Fruit fly (Drosophila melanogaster): ENCODE data around the gene Ir68a.

Ir68a gene

DNA sequence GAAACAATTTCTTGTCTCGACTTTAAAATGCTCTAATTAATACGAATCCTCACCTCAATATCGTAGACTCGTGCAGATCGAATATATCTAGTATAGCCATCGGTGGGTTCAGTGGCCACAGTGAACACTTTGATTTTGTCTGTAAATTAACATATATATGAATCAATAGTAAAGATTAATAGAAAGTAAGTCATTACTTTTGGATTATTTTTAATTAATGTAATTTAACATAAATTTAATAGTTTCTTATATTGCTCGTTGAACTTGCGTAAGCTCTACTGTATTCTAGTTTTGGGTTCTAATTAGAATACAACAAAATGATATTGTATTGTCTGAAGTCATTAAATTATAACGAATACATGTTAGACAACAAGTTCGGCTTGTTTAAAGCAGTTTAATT lies 31.2 kb downstream of the Ir68a start (continued):
- TF ChIP-seq zfh1 (GFP tag; IDR thresholded peaks at IDR 0.05) (0 out of 3 replicates have a peak, but pooled peaks have one; percentile 6), CG17186 (GFP tag; optimal IDR thresholded peaks at IDR 0.05) (no peak), CG2120 (GFP tag; optimal IDR thresholded peaks at IDR 0.05) (peak; percentile 7), CG1832 (GFP tag; optimal IDR thresholded peaks at IDR 0.05) (no peak), NfI (GFP tag; optimal IDR thresholded peaks at IDR 0.05) (no peak), CG3995 (GFP tag; optimal IDR thresholded peaks at IDR 0.05) (no peak), CG32532 (GFP tag; IDR thresholded peaks at IDR 0.05) (peak; percentile 63; the same call in 1 of the 2 replicates), CG3281 (GFP tag; optimal IDR thresholded peaks at IDR 0.05) (no peak), CG18262 (tag; optimal IDR thresholded peaks at IDR 0.05) (peak; percentile 24)

dm6 chr3L:11203820-11204449 lies 32.1 kb downstream of the Ir68a start:
- TF ChIP-seq Jarid2 (GFP tag; optimal IDR thresholded peaks at IDR 0.05) (no peak), CG10267 (tag; optimal IDR thresholded peaks at IDR 0.05) (no peak), CG10543 (GFP tag; optimal IDR thresholded peaks at IDR 0.05) (peak; percentile 32), Med (GFP tag) (peak; percentile 26), CG1603 (tag; optimal IDR thresholded peaks at IDR 0.05) (no peak), sens (GFP tag) (peak; percentile 56), twi (tag; optimal IDR thresholded peaks at IDR 0.05) (peak; percentile 78), sug (tag; optimal IDR thresholded peaks at IDR 0.05) (peak; percentile 43), Nf-YC (tag; optimal IDR thresholded peaks at IDR 0.05) (peak; percentile 68)

DNA sequence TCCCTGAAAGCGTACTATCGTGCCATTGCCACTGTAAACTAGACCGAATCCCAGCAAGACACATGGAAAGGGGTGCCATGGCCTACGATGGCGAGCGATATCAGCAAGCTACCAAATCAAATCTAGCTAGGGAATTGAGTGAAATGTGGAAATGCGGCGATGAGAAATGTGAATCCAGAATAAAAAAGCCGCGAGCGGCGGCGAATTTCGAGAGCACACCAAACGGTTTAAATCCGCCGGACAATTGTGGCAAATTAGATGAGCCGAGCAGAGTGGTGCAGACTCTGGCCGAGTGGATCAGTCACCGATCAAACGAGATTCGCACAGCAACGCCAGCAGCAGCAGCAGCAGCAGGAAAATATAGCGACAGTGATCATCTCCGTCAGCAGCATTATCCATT lies 35.0 kb downstream of the Ir68a start, which contains the start of gene nkt:
Gene nkt, plus strand, starts transcription at position 301 of the 400 bp plus-strand sequence.
- TF ChIP-seq Atf6 (GFP tag; IDR thresholded peaks at IDR 0.05): no peak
- TF ChIP-seq phol (tag; optimal IDR thresholded peaks at IDR 0.05): no peak
- TF ChIP-seq Ets65A (GFP tag): peak; percentile 74
- no peak for TF ChIP-seq tna (GFP tag; IDR thresholded peaks at IDR 0.05; ENCODE audit: partially characterized antibody)
- no peak for TF ChIP-seq CG16779 (GFP tag; IDR thresholded peaks at IDR 0.05)

DNA sequence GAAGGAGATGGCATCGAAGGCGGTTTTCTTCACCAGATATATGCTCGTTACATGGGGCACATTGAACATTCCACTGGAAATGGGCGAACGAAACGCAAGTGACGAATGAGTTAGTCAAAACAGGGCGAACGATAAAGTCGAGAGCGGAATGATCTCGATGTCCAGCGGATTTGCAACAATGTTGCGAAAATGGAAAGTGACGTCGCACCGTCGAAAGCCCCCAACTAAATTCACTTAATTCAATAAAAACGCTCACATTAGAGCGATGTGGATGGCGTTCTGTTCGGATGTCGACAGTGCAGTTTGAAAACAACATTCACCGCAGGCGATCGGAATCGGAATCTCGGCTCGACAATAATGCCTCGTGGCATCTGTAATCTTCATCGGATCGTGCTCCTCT lies 36.7 kb downstream of the Ir68a start, which contains the start of gene CG7607:
Gene CG7607, plus strand, starts transcription at position 301 of the 400 bp plus-strand sequence.
- TF ChIP-seq Ets65A (GFP tag): peak; percentile 37
- no peak for TF ChIP-seq dmrt99B (tag; optimal IDR thresholded peaks at IDR 0.05)
- no peak for TF ChIP-seq al (GFP tag; IDR thresholded peaks at IDR 0.05)

dm6 chr3L:11198375-11198774 lies 37.6 kb downstream of the Ir68a start:
- TF ChIP-seq slou (GFP tag; optimal IDR thresholded peaks at IDR 0.05): no peak
- no peak for TF ChIP-seq CG30020 (tag; optimal IDR thresholded peaks at IDR 0.05)
- no peak for TF ChIP-seq Rx (GFP tag; IDR thresholded peaks at IDR 0.05)
- TF ChIP-seq CG5180 (GFP tag; optimal IDR thresholded peaks at IDR 0.05): no peak
- TF ChIP-seq ERR (GFP tag; optimal IDR thresholded peaks at IDR 0.05): no peak
- TF ChIP-seq Awh (GFP tag; IDR thresholded peaks at IDR 0.05): 0 out of 2 replicates have a peak, but pooled peaks have one; percentile 20
- TF ChIP-seq CG6791 (GFP tag; IDR thresholded peaks at IDR 0.05; ENCODE audit: partially characterized antibody): 0 out of 3 replicates have a peak, but pooled peaks have one; percentile 34
- no peak for TF ChIP-seq lola (GFP tag; optimal IDR thresholded peaks at IDR 0.05)
- no peak for TF ChIP-seq Hsf (GFP tag; optimal IDR thresholded peaks at IDR 0.05)
- peak; percentile 30 for TF ChIP-seq Med (GFP tag)
- TF ChIP-seq CG13296 (GFP tag; optimal IDR thresholded peaks at IDR 0.05): no peak
- TF ChIP-seq gcm (GFP tag; optimal IDR thresholded peaks at IDR 0.05): no peak
- TF ChIP-seq CG10274 (GFP tag; optimal IDR thresholded peaks at IDR 0.05): no peak
- TF ChIP-seq Gsc (GFP tag; IDR thresholded peaks at IDR 0.05): no peak

All from whole organism, embryonic.